Worm (Caenorhabditis elegans) whole organism, L4 larva: ENCODE results near the gene rsp-4.

ENCODE experiments used
- R02D3.7 ChIP-seq: fragments of 150-350 bp; sonication (generic microtip); optimal IDR thresholded peaks from 3 replicates; lab custom pipeline; 2014; ENCODE audit warnings: missing biosample characterization, missing genetic modification characterization
- dmd-6 ChIP-seq: fragments of 200-800 bp; sonication (Bioruptor generic); IDR thresholded peaks from 2 replicates; pipeline ENCODE4 v1.3.6; 2022; ENCODE audit warnings: missing genetic modification reagents, missing genetic modification characterization, missing compliant biosample characterization
- nhr-28 ChIP-seq: fragments of 150-350 bp; optimal IDR thresholded peaks from 2 replicates; lab custom pipeline; 2014; ENCODE audit warnings: missing biosample characterization, missing genetic modification characterization

DNA sequence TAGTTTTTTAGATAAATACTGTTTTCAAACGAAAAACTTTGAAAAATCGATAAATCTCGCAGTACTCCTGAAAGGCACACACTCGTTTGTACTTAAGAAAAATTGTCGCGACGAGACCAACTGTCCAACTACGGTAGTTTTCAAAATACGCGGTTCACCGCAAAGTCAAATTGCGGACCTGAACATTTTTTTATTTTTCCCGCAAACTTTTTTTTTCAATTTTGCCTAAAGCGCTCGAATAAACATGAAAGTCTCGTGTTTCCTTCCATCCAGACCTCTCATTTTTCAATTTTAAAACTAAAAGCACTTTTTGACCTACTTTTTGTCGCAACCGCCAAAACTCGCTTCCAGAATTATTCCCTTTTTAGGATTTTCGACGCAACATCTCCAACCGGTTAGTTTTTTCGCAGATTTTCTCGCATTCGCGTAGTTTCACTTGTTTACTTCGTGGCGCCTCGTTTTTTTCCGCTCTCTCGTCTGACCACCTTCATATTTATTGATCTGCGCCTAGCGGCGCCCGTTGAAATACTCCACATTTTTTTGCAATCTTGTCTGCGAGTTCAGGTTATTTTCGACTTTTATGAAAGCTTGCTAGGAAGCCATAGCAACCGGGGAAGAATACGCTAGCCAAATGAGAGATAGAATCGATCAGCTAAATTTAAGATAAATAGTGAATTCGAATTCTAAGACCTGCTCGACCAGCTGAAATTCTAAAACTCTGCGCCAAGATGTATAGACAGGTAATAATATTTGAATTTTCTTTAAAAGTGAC is 11.0 kb downstream of the rsp-4 start, which contains the start of gene prdx-2:
- TF ChIP-seq dmd-6 (GFP tag; lab: Robert Waterston, UW): no peak
- TF ChIP-seq nhr-28: no peak
- no peak for TF ChIP-seq R02D3.7
